Fruit fly (Drosophila melanogaster) whole organism: ENCODE results near the gene soti.

Experiments
- CG8478 ChIP-seq: fragments of >200 bp; optimal IDR thresholded peaks from 2 replicates; lab custom pipeline; 2018; ENCODE audit warnings: inconsistent platforms
- Dll ChIP-seq: fragments of >200 bp; optimal IDR thresholded peaks from 2 replicates; lab custom pipeline; 2017
- EcR ChIP-seq, 2 experiments: fragments of >200 bp; optimal IDR thresholded peaks; 2 replicates each; lab custom pipeline; 2017; ENCODE audit warnings: missing biosample characterization in 2 of 2, missing genetic modification characterization in 2 of 2, missing genetic modification reagents in 2 of 2
- pan ChIP-seq: fragments of >200 bp; optimal IDR thresholded peaks from 2 replicates; lab custom pipeline; 2017
- psq ChIP-seq: fragments of >200 bp; optimal IDR thresholded peaks from 2 replicates; lab custom pipeline; 2017
- usp ChIP-seq: fragments of >200 bp; optimal IDR thresholded peaks from 2 replicates; lab custom pipeline; 2017; ENCODE audit warnings: missing biosample characterization, missing genetic modification characterization, mixed read lengths

DNA sequence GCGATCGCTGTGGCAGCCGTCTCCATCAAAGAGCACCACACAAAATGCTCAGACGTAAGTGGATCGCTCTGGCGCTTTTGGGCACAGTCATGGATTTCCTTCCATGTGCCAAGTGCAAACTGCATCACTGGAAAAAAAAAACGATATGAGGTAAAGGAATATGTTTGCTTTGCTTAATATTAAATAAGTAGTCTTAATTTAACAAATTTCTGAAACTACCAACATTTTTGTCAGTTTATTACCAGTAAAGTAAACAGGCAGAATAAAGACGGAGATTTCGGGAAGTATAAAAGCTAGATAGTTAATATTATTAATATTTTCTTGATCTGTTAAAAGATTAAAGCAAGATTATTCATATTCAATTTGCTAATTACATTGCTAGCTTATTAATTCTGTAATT lies 3.0 kb upstream of the soti start:
- no peak for TF ChIP-seq Dll (lab: Kevin White, UChicago)
- TF ChIP-seq psq, result no peak
- TF ChIP-seq pan (lab: Kevin White, UChicago), result no peak
- TF ChIP-seq EcR (GFP tag; optimal IDR thresholded peaks at IDR 0.05; lab: Kevin White, UChicago), result no peak
- no peak for TF ChIP-seq usp (GFP tag; lab: Kevin White, UChicago)
- no peak for TF ChIP-seq CG8478 (lab: Kevin White, UChicago)
